Worm (Caenorhabditis elegans): ENCODE data around the gene mlt-4.

DNA sequence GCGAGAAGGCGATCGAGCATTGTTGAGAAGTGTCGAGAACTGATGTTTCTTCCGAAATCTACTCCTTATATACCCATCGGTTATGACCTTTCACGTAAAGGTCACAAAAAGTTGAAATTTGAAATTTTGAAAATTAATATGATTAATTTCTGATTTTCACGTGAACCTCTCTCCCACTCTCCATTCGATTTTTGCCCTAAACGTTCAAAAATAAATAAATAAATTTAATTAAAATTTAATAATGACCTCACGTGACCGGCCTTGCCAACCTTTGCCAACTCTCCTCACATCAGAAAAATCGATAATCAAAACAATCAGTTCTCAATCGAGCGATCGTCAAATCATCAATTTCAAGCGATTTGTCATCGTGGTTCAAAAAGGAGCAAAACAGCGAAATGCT, 28.2 kb upstream of the mlt-4 start, which contains the start of gene Y113G7C.1:
- TF ChIP-seq unc-62 (GFP tag; optimal IDR thresholded peaks at IDR 0.05), result no peak
- no peak for TF ChIP-seq ztf-6 (GFP tag; IDR thresholded peaks at IDR 0.05)
- TF ChIP-seq rcor-1 (GFP tag; IDR thresholded peaks at IDR 0.05), result no peak
- no peak for TF ChIP-seq pha-4 (tag; optimal IDR thresholded peaks at IDR 0.05)
- TF ChIP-seq F57A8.1 (GFP tag; optimal IDR thresholded peaks at IDR 0.05), result no peak
- TF ChIP-seq snpc-4 (GFP tag; optimal IDR thresholded peaks at IDR 0.05), result no peak
- no peak for TF ChIP-seq snpc-4 (tag; optimal IDR thresholded peaks at IDR 0.05)
- TF ChIP-seq Y95B8A.8 (GFP tag; IDR thresholded peaks at IDR 0.05), result no peak
- no peak for TF ChIP-seq ceh-100 (GFP tag; IDR thresholded peaks at IDR 0.05)
- no peak for TF ChIP-seq lin-54 (GFP tag; optimal IDR thresholded peaks at IDR 0.05)
- no peak for TF ChIP-seq athp-1 (tag; optimal IDR thresholded peaks at IDR 0.05)
- TF ChIP-seq madf-3 (GFP tag; IDR thresholded peaks at IDR 0.05), result no peak

All from whole organism, young adult.